Fruit fly (Drosophila melanogaster): ENCODE measurements around the gene cutlet.

Gene cutlet

DNA sequence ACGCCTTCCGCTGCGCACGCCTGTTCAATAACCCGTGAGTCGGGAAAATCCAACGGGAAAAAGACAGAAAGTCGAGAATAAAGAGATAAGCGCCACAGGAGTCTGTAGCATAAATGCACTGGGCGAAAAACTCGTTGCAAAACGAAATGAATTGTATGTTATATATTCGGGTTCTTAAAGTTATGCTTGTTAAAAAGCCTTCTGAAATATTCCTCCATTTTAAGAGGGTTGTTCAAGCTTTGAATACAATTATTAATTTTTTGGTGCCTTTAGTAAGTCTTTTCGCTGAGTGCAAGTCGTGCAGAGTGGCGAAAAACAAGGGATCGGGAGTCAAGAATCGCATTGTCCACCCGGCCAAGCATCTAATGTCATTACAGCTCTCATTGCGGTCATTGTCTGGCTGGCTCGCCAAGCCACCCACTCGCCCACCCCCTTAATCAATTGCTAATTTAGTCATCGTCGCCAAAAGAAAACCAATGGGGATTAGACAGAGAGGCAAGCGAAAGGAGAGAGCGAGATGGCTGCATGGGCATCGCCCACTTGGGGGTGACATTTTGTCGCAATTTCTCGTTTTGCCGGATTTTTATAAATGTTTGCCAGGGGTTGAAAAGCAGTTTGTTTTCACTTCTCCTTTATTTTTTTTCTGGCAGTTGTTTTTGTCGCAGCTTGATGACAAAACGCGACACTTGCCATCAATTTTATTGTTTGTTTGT, 26.3 kb downstream of the cutlet start (continued):
- TF ChIP-seq Optix (GFP tag; IDR thresholded peaks at IDR 0.05): no peak; the same call in 2 of the 3 replicates
- TF ChIP-seq CG2199 (GFP tag; IDR thresholded peaks at IDR 0.05): no peak
- TF ChIP-seq CG14965 (GFP tag; optimal IDR thresholded peaks at IDR 0.05; ENCODE audit: borderline replicate concordance): no peak
- peak; percentile 27 for TF ChIP-seq Ets65A (GFP tag)

- TF ChIP-seq vnd (GFP tag; IDR thresholded peaks at IDR 0.05; ENCODE audit: partially characterized antibody) (no peak), Spps (tag; optimal IDR thresholded peaks at IDR 0.05) (no peak), Nf-YC (tag; optimal IDR thresholded peaks at IDR 0.05) (peak; percentile 93), CG10321 (GFP tag; IDR thresholded peaks at IDR 0.05) (peak; percentile 81), Trl (optimal IDR thresholded peaks at IDR 0.05) (peak in 1 of 2 experiments; percentile 5), Trl (GFP tag; optimal IDR thresholded peaks at IDR 0.05) (no peak), Deaf1 (tag; optimal IDR thresholded peaks at IDR 0.05) (peak; percentile 34), CG7987 (GFP tag; optimal IDR thresholded peaks at IDR 0.05) (no peak), CG7839 (tag; optimal IDR thresholded peaks at IDR 0.05) (no peak), CG1832 (GFP tag; optimal IDR thresholded peaks at IDR 0.05) (peak; percentile 45), ewg (GFP tag; optimal IDR thresholded peaks at IDR 0.05) (peak; percentile 31), Nf-YB (GFP tag; optimal IDR thresholded peaks at IDR 0.05) (peak; percentile 87), vvl (GFP tag; IDR thresholded peaks at IDR 0.05) (peak; percentile 29; the same call in 1 of the 2 replicates), Mes4 (GFP tag; optimal IDR thresholded peaks at IDR 0.05) (no peak), lilli (GFP tag; optimal IDR thresholded peaks at IDR 0.05) (no peak), seq (GFP tag; IDR thresholded peaks at IDR 0.05) (peak; percentile 74; the same call in 1 of the 2 replicates)
Observed at dm6 chr2L:3682489-3682888, 29.1 kb downstream of the cutlet start.

DNA sequence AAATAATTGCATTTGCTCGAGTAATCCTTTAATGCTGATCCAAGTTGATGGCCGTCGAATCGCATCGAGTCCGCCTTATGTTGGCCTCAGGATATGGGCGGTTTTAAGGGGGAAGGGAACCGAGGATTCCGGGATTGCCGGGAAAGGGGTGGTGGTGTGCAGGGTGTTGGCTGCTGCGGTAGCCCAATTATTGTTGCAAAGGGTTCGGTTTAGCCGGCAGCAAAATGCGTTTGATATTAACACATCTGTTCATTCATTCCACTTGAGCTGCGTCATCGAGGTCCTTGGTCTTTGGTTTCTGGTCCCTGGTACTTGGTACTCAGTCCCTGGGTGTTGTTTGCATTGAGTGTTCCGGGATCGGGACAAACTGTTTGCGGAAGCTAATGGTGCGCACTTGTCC, 30.2 kb downstream of the cutlet start:
- peak; percentile 57 for TF ChIP-seq pros (GFP tag; optimal IDR thresholded peaks at IDR 0.05)
- TF ChIP-seq ash1 (GFP tag; optimal IDR thresholded peaks at IDR 0.05): no peak
- TF ChIP-seq CG17802 (tag; optimal IDR thresholded peaks at IDR 0.05): no peak
- no peak for TF ChIP-seq CG11247 (GFP tag; IDR thresholded peaks at IDR 0.05)
- TF ChIP-seq CG9797 (GFP tag; optimal IDR thresholded peaks at IDR 0.05): no peak
- TF ChIP-seq Mrtf (GFP tag; IDR thresholded peaks at IDR 0.05): 0 out of 3 replicates have a peak, but pooled peaks have one; percentile 11
- TF ChIP-seq crol (GFP tag; IDR thresholded peaks at IDR 0.05): peak; percentile 31; the same call in 1 of the 2 replicates
- TF ChIP-seq hb (GFP tag; IDR thresholded peaks at IDR 0.05; ENCODE audit: partially characterized antibody): no peak
- peak; percentile 50 for TF ChIP-seq tap (tag; optimal IDR thresholded peaks at IDR 0.05)

DNA sequence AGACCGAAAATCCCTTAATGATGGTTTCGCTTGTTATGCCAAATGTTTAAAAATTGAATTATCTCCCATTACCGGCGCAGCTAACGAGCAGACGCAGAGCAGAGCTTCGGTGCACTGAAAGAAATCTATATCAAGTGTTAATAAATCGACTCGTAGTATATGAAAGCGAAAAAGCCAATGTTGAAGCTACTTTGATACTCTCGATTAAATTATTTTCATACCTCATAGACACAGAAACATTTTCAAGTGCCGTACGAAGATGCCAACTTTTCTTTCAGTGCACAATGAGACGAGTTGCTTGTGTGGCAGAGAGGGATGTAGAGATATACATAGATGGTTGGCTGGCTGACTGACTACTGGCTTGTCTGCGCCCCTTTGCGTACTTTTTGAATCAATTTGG, 35.8 kb downstream of the cutlet start:
- TF ChIP-seq unpg (GFP tag; optimal IDR thresholded peaks at IDR 0.05): no peak
- TF ChIP-seq Trl (optimal IDR thresholded peaks at IDR 0.05): no peak
- no peak for TF ChIP-seq Trl (GFP tag; optimal IDR thresholded peaks at IDR 0.05)
- no peak for TF ChIP-seq btn (GFP tag; optimal IDR thresholded peaks at IDR 0.05)
- TF ChIP-seq Spps (tag; optimal IDR thresholded peaks at IDR 0.05): peak; percentile 3
- 0 out of 2 replicates have a peak, but pooled peaks have one; percentile 34 for TF ChIP-seq CG7372 (GFP tag; IDR thresholded peaks at IDR 0.05)
- no peak for TF ChIP-seq CG3407 (GFP tag; optimal IDR thresholded peaks at IDR 0.05)
- TF ChIP-seq NfI (GFP tag; optimal IDR thresholded peaks at IDR 0.05): no peak
- TF ChIP-seq Ets65A (GFP tag): peak; percentile 77
- TF ChIP-seq Antp (GFP tag; optimal IDR thresholded peaks at IDR 0.05): peak; percentile 20
- TF ChIP-seq aop (GFP tag; IDR thresholded peaks at IDR 0.05): no peak
- no peak for TF ChIP-seq HLH4C (GFP tag; IDR thresholded peaks at IDR 0.05; ENCODE audit: partially characterized antibody)
- no peak for TF ChIP-seq CG2202 (tag; optimal IDR thresholded peaks at IDR 0.05)
- TF ChIP-seq bbx (GFP tag; IDR thresholded peaks at IDR 0.05; ENCODE audit: partially characterized antibody): no peak
- 0 out of 2 replicates have a peak, but pooled peaks have one; percentile 28 for TF ChIP-seq Awh (GFP tag; IDR thresholded peaks at IDR 0.05)
- TF ChIP-seq Tbp (GFP tag; optimal IDR thresholded peaks at IDR 0.05): no peak
- peak; percentile 67 for TF ChIP-seq CG2712 (tag; optimal IDR thresholded peaks at IDR 0.05)
- no peak for TF ChIP-seq hth (optimal IDR thresholded peaks at IDR 0.05)
- peak; percentile 21; the same call in 1 of the 2 replicates for TF ChIP-seq CG14667 (GFP tag; IDR thresholded peaks at IDR 0.05)
- peak; percentile 49; the same call in 1 of the 2 replicates for TF ChIP-seq onecut (GFP tag; IDR thresholded peaks at IDR 0.05)
- no peak for TF ChIP-seq sd (tag; optimal IDR thresholded peaks at IDR 0.05)

Measured in whole organism, embryonic.